Fruit fly (Drosophila melanogaster): Measurements from ENCODE around the gene hb.

hb gene

dm6 chr3R:8670529-8671491, 26.8 kb downstream of the hb start, which contains the start of gene p:
TSS of gene p (minus strand) at chr3R:8670684.
- TF ChIP-seq h (optimal IDR thresholded peaks at IDR 0.05) = no peak
- TF ChIP-seq psq (optimal IDR thresholded peaks at IDR 0.05) = no peak
- TF ChIP-seq Myc (optimal IDR thresholded peaks at IDR 0.05) = no peak
- TF ChIP-seq ttk (optimal IDR thresholded peaks at IDR 0.05) = no peak
- TF ChIP-seq insv (optimal IDR thresholded peaks at IDR 0.05) = no peak
- TF ChIP-seq Sin3A (optimal IDR thresholded peaks at IDR 0.05) = no peak

dm6 chr3R:8669900-8670528, 27.6 kb downstream of the hb start:
- TF ChIP-seq h (optimal IDR thresholded peaks at IDR 0.05) (no peak), psq (optimal IDR thresholded peaks at IDR 0.05) (no peak), Sin3A (optimal IDR thresholded peaks at IDR 0.05) (no peak), Myc (optimal IDR thresholded peaks at IDR 0.05) (no peak), ttk (optimal IDR thresholded peaks at IDR 0.05) (no peak), insv (optimal IDR thresholded peaks at IDR 0.05) (no peak)

dm6 chr3R:8669029-8669707, 28.5 kb downstream of the hb start:
- TF ChIP-seq psq (optimal IDR thresholded peaks at IDR 0.05) (no peak), ttk (optimal IDR thresholded peaks at IDR 0.05) (no peak), h (optimal IDR thresholded peaks at IDR 0.05) (no peak), Myc (optimal IDR thresholded peaks at IDR 0.05) (no peak), insv (optimal IDR thresholded peaks at IDR 0.05) (no peak)

dm6 chr3R:8668024-8668856, 29.4 kb downstream of the hb start:
- TF ChIP-seq psq (optimal IDR thresholded peaks at IDR 0.05) (no peak), ttk (optimal IDR thresholded peaks at IDR 0.05) (no peak), Sin3A (optimal IDR thresholded peaks at IDR 0.05) (no peak), Myc (optimal IDR thresholded peaks at IDR 0.05) (no peak), insv (optimal IDR thresholded peaks at IDR 0.05) (no peak), h (optimal IDR thresholded peaks at IDR 0.05) (no peak)

dm6 chr3R:8667568-8667967, 30.1 kb downstream of the hb start, which contains the start of gene CG8036:
TSS of gene CG8036 (plus strand) at chr3R:8667868.
- no peak for TF ChIP-seq insv (optimal IDR thresholded peaks at IDR 0.05)
- no peak for TF ChIP-seq Myc (optimal IDR thresholded peaks at IDR 0.05)
- no peak for TF ChIP-seq Sin3A (optimal IDR thresholded peaks at IDR 0.05)
- no peak for TF ChIP-seq ttk (optimal IDR thresholded peaks at IDR 0.05)
- TF ChIP-seq psq (optimal IDR thresholded peaks at IDR 0.05) = no peak
- no peak for TF ChIP-seq h (optimal IDR thresholded peaks at IDR 0.05)

dm6 chr3R:8664699-8665340, 32.8 kb downstream of the hb start:
- no peak for TF ChIP-seq psq (optimal IDR thresholded peaks at IDR 0.05)

dm6 chr3R:8663668-8664283, 33.8 kb downstream of the hb start, which contains the start of gene CG8032:
TSS of gene CG8032 (plus strand) at chr3R:8664115.
- no peak for TF ChIP-seq Myc (optimal IDR thresholded peaks at IDR 0.05)
- TF ChIP-seq psq (optimal IDR thresholded peaks at IDR 0.05) = no peak
- TF ChIP-seq insv (optimal IDR thresholded peaks at IDR 0.05) = no peak
- TF ChIP-seq h (optimal IDR thresholded peaks at IDR 0.05) = no peak

dm6 chr3R:8660661-8661060, 37.0 kb downstream of the hb start, which contains the start of gene bel:
TSS of gene bel (minus strand) at chr3R:8660761.
- TF ChIP-seq insv (optimal IDR thresholded peaks at IDR 0.05) = no peak

dm6 chr3R:8659907-8660660, 37.5 kb downstream of the hb start:
- TF ChIP-seq Myc (optimal IDR thresholded peaks at IDR 0.05) (no peak), insv (optimal IDR thresholded peaks at IDR 0.05) (no peak), h (optimal IDR thresholded peaks at IDR 0.05) (no peak), Sin3A (optimal IDR thresholded peaks at IDR 0.05) (no peak), ttk (optimal IDR thresholded peaks at IDR 0.05) (no peak), psq (optimal IDR thresholded peaks at IDR 0.05) (no peak)

dm6 chr3R:8659200-8659897, 38.3 kb downstream of the hb start:
- no peak for TF ChIP-seq Sin3A (optimal IDR thresholded peaks at IDR 0.05)
- no peak for TF ChIP-seq h (optimal IDR thresholded peaks at IDR 0.05)
- no peak for TF ChIP-seq ttk (optimal IDR thresholded peaks at IDR 0.05)
- TF ChIP-seq insv (optimal IDR thresholded peaks at IDR 0.05) = no peak
- TF ChIP-seq Myc (optimal IDR thresholded peaks at IDR 0.05) = no peak
- no peak for TF ChIP-seq psq (optimal IDR thresholded peaks at IDR 0.05)

Measured in Kc167 (cell line).